Worm (Caenorhabditis elegans) whole organism, midembryonic: ENCODE measurements around the gene efl-1.

Experiments used
- T22C8.4 ChIP-seq: fragments of 200-800 bp; sonication (Bioruptor generic); IDR thresholded peaks from 2 replicates; pipeline ENCODE4 v1.3.6; 2022; ENCODE audit warnings: missing genetic modification characterization, missing compliant biosample characterization
- cog-1 ChIP-seq: sonication (generic microtip); optimal IDR thresholded peaks from 2 replicates; lab custom pipeline; 2016; ENCODE audit warnings: missing genetic modification characterization, missing compliant biosample characterization
- flt-1 ChIP-seq: fragments of 200-800 bp; sonication (Bioruptor generic); IDR thresholded peaks from 2 replicates; pipeline ENCODE4 v1.3.6; 2022; ENCODE audit warnings: missing genetic modification characterization, missing compliant biosample characterization
- klf-2 ChIP-seq: fragments of 200-800 bp; sonication (Bioruptor generic); conservative IDR thresholded peaks from 2 replicates; pipeline ENCODE4 v1.3.6; 2022; ENCODE audit warnings: missing genetic modification reagents, missing genetic modification characterization, missing compliant biosample characterization
- med-1 ChIP-seq: sonication (generic microtip); optimal IDR thresholded peaks from 2 replicates; lab custom pipeline; 2017; ENCODE audit warnings: missing genetic modification characterization, mild to moderate bottlenecking, missing compliant biosample characterization, antibody characterized with exemption, missing genetic modification reagents; ENCODE audit not compliant: insufficient read depth
- ref-1 ChIP-seq: fragments of 200-800 bp; sonication (Bioruptor generic); conservative IDR thresholded peaks from 2 replicates; pipeline ENCODE4 v1.3.6; 2022; ENCODE audit warnings: missing genetic modification reagents, missing genetic modification characterization, missing compliant biosample characterization
- tab-1 ChIP-seq: fragments of 200-800 bp; sonication (Bioruptor generic); IDR thresholded peaks from 2 replicates; pipeline ENCODE4 v1.3.6; 2022; ENCODE audit warnings: missing genetic modification characterization, missing compliant biosample characterization
- ztf-23 ChIP-seq: fragments of 200-800 bp; sonication (Bioruptor generic); IDR thresholded peaks from 2 replicates; pipeline ENCODE4 v1.3.6; 2022; ENCODE audit warnings: missing genetic modification reagents, missing genetic modification characterization, missing compliant biosample characterization
- ztf-29 ChIP-seq: fragments of 200-800 bp; sonication (Bioruptor generic); IDR thresholded peaks from 2 replicates; pipeline ENCODE4 v1.3.6; 2022; ENCODE audit warnings: missing genetic modification reagents, missing genetic modification characterization, missing compliant biosample characterization

efl-1 gene

ce11 chrV:16992383-16992782 is 26.9 kb upstream of the efl-1 start:
- TF ChIP-seq ref-1 (no peak), med-1 (GFP tag; lab: Kevin White, UChicago) (no peak), klf-2 (no peak), cog-1 (tag; lab: Kevin White, UChicago) (no peak), flt-1 (GFP tag; lab: Robert Waterston, UW) (no peak), T22C8.4 (GFP tag; lab: Robert Waterston, UW) (no peak), ztf-29 (no peak), tab-1 (GFP tag; lab: Robert Waterston, UW) (no peak), ztf-23 (GFP tag; lab: Robert Waterston, UW) (no peak)

ce11 chrV:16991734-16992133 is 26.3 kb upstream of the efl-1 start, which contains the start of gene srz-95:
srz-95 (plus strand) TSS chrV:16992034.
- no peak for TF ChIP-seq ztf-29
- no peak for TF ChIP-seq T22C8.4 (GFP tag; lab: Robert Waterston, UW)
- TF ChIP-seq ref-1: no peak
- no peak for TF ChIP-seq cog-1 (tag; lab: Kevin White, UChicago)
- TF ChIP-seq med-1 (GFP tag; lab: Kevin White, UChicago): no peak
- TF ChIP-seq flt-1 (GFP tag; lab: Robert Waterston, UW): no peak
- no peak for TF ChIP-seq ztf-23 (GFP tag; lab: Robert Waterston, UW)
- no peak for TF ChIP-seq klf-2
- TF ChIP-seq tab-1 (GFP tag; lab: Robert Waterston, UW): no peak

DNA sequence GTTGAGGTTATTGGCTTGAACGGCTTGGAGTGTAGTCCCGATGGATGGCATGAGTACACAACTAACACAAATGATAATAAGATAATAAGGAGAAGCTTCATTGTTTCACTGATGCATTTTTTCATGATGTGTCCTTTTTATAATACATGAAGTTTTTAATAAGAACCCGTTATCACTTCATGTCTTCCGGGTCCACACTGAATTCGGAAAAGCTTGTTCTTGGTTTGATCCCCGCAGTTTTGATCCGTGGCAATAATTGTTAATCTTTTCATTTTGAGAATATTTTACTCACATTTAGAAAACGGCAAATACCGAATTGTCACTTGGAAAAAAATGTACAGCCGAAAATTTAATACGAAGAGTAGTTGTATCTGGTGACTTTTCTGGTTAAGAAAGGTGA is 23.1 kb upstream of the efl-1 start, which contains the start of gene Y102A5C.27:
Gene Y102A5C.27 (minus strand): TSS at position 101 of the 400 bp plus-strand sequence.
- TF ChIP-seq med-1 (GFP tag; lab: Kevin White, UChicago) (no peak), T22C8.4 (GFP tag; lab: Robert Waterston, UW) (no peak), flt-1 (GFP tag; lab: Robert Waterston, UW) (no peak), ztf-29 (no peak), cog-1 (tag; lab: Kevin White, UChicago) (no peak), tab-1 (GFP tag; lab: Robert Waterston, UW) (no peak)

ce11 chrV:16987783-16988182 is 22.3 kb upstream of the efl-1 start:
- TF ChIP-seq flt-1 (GFP tag; lab: Robert Waterston, UW) (no peak), ztf-29 (no peak)

- TF ChIP-seq ref-1: no peak
- no peak for TF ChIP-seq flt-1 (GFP tag; lab: Robert Waterston, UW)
- no peak for TF ChIP-seq T22C8.4 (GFP tag; lab: Robert Waterston, UW)
- TF ChIP-seq ztf-29: no peak
- TF ChIP-seq cog-1 (tag; lab: Kevin White, UChicago): no peak
- no peak for TF ChIP-seq tab-1 (GFP tag; lab: Robert Waterston, UW)
- no peak for TF ChIP-seq klf-2
- no peak for TF ChIP-seq med-1 (GFP tag; lab: Kevin White, UChicago)
- TF ChIP-seq ztf-23 (GFP tag; lab: Robert Waterston, UW): no peak
These were observed 21.6 kb upstream of the efl-1 start, which contains the start of gene Y102A5C.40 for ce11 chrV:16987035-16987434. Y102A5C.40 (minus strand) TSS chrV:16987135.

DNA sequence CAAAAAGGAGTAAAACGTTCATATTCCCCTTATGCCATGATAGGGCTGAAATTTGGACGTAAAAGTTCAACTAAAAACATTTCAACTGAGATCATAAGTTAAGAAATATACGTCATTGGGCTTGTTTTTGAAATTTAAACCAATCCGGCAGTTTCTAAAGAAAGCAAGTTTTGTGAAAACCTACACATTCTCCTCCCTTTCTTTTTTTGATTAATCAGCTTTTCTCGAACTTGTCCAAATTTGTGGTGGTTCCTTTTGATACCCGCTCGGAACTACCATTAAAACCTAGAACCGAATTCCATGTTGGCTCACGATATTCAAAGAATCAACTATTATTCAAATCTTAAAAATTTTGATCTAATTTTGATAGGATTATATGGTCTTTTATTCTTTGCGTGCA is 14.9 kb upstream of the efl-1 start, which contains the start of gene srz-54:
Gene srz-54 (plus strand): TSS at position 301 of the 400 bp plus-strand sequence.
- TF ChIP-seq med-1 (GFP tag; lab: Kevin White, UChicago) (no peak), cog-1 (tag; lab: Kevin White, UChicago) (no peak), tab-1 (GFP tag; lab: Robert Waterston, UW) (no peak), ztf-29 (no peak), ref-1 (no peak)

- TF ChIP-seq flt-1 (GFP tag; lab: Robert Waterston, UW) (no peak), med-1 (GFP tag; lab: Kevin White, UChicago) (no peak), tab-1 (GFP tag; lab: Robert Waterston, UW) (no peak), ztf-29 (no peak), cog-1 (tag; lab: Kevin White, UChicago) (no peak), T22C8.4 (GFP tag; lab: Robert Waterston, UW) (no peak), ztf-23 (GFP tag; lab: Robert Waterston, UW) (no peak), klf-2 (no peak), ref-1 (no peak)
These were observed 9.4 kb upstream of the efl-1 start, which contains the start of gene srx-54 for ce11 chrV:16974919-16975318. srx-54 (plus strand) TSS chrV:16975219.

- TF ChIP-seq med-1 (GFP tag; lab: Kevin White, UChicago): no peak
- TF ChIP-seq ztf-23 (GFP tag; lab: Robert Waterston, UW): no peak
- no peak for TF ChIP-seq T22C8.4 (GFP tag; lab: Robert Waterston, UW)
- TF ChIP-seq ztf-29: no peak
- TF ChIP-seq tab-1 (GFP tag; lab: Robert Waterston, UW): no peak
These were observed 7.9 kb upstream of the efl-1 start for ce11 chrV:16973338-16973737.

DNA sequence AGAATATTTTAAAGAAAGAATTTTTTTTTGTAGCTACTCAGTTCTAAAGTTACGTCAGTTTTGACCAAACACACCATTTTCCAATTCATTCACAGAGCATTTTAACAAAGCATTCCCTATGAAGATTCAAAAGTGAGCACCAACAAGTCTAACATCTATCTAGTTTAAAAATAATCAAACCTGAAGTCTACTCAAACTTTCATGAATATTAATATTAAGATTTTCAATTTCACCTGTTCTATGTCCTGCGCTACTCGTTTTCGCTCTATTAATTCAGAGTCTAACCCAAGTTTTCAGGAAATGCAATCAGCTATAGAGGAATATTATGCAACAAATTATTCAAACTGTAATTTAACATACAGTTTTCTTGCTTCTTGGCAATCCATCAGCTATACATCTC is 6.7 kb upstream of the efl-1 start, which contains the start of gene srh-119:
Gene srh-119 (plus strand): TSS at position 301 of the 400 bp plus-strand sequence.
- no peak for TF ChIP-seq ztf-29
- TF ChIP-seq ref-1: no peak
- no peak for TF ChIP-seq ztf-23 (GFP tag; lab: Robert Waterston, UW)
- TF ChIP-seq med-1 (GFP tag; lab: Kevin White, UChicago): no peak
- no peak for TF ChIP-seq cog-1 (tag; lab: Kevin White, UChicago)
- TF ChIP-seq tab-1 (GFP tag; lab: Robert Waterston, UW): no peak
- TF ChIP-seq T22C8.4 (GFP tag; lab: Robert Waterston, UW): no peak
- no peak for TF ChIP-seq klf-2
- TF ChIP-seq flt-1 (GFP tag; lab: Robert Waterston, UW): no peak

- TF ChIP-seq ztf-29 (no peak), T22C8.4 (GFP tag; lab: Robert Waterston, UW) (no peak), cog-1 (tag; lab: Kevin White, UChicago) (no peak)
These were observed 1.2 kb upstream of the efl-1 start, which contains the start of gene fbxa-90 for ce11 chrV:16966636-16967035. fbxa-90 (plus strand) TSS chrV:16966814.
